Worm (Caenorhabditis elegans) whole organism, L2 larva: ENCODE results near the gene C53A3.1.
A peak's percentile ranks its signal among the peaks of the same experiment; 100 is the strongest.

ENCODE experiments used
- C34F6.9 ChIP-seq: fragments of 150-350 bp; optimal IDR thresholded peaks from 2 replicates; lab custom pipeline; 2014; ENCODE audit warnings: missing biosample characterization, missing genetic modification characterization
- F13H6.1 ChIP-seq: sonication (generic microtip); optimal IDR thresholded peaks from 2 replicates; lab custom pipeline; 2016; ENCODE audit warnings: missing genetic modification characterization, missing compliant biosample characterization
- R02D3.7 ChIP-seq: fragments of 150-350 bp; optimal IDR thresholded peaks from 2 replicates; lab custom pipeline; 2014; ENCODE audit warnings: missing biosample characterization, missing genetic modification characterization
- Y55F3AM.14 ChIP-seq: fragments of 200-800 bp; sonication (Bioruptor generic); optimal IDR thresholded peaks from 2 replicates; lab custom pipeline; 2018; ENCODE audit warnings: mild to moderate bottlenecking, missing genetic modification characterization, missing compliant biosample characterization
- ZK546.5 ChIP-seq: sonication (generic microtip); optimal IDR thresholded peaks from 2 replicates; lab custom pipeline; 2017; ENCODE audit warnings: missing biosample characterization, missing genetic modification characterization
- alr-1 ChIP-seq: fragments of 150-350 bp; optimal IDR thresholded peaks from 2 replicates; lab custom pipeline; 2014; ENCODE audit warnings: missing biosample characterization, missing genetic modification characterization
- aly-2 ChIP-seq: fragments of 150-350 bp; optimal IDR thresholded peaks from 2 replicates; lab custom pipeline; 2014; ENCODE audit warnings: missing biosample characterization, missing genetic modification characterization
- ama-1 ChIP-seq: fragments of 150-350 bp; optimal IDR thresholded peaks from 2 replicates; lab custom pipeline; 2018; ENCODE audit warnings: inconsistent platforms
- blmp-1 ChIP-seq: sonication (generic microtip); optimal IDR thresholded peaks from 2 replicates; lab custom pipeline; 2017; ENCODE audit warnings: missing genetic modification characterization, mild to moderate bottlenecking, missing compliant biosample characterization, antibody characterized with exemption, moderate library complexity; ENCODE audit not compliant: insufficient read depth
- ceh-16 ChIP-seq: fragments of 150-350 bp; optimal IDR thresholded peaks from 2 replicates; lab custom pipeline; 2014; ENCODE audit warnings: missing biosample characterization, missing genetic modification characterization
- ceh-82 ChIP-seq: fragments of 150-350 bp; optimal IDR thresholded peaks from 2 replicates; lab custom pipeline; 2014; ENCODE audit warnings: missing biosample characterization, missing genetic modification characterization
- crh-2 ChIP-seq: sonication (generic microtip); optimal IDR thresholded peaks from 2 replicates; lab custom pipeline; 2017; ENCODE audit warnings: missing biosample characterization, missing genetic modification characterization
- dmd-4 ChIP-seq: sonication (generic microtip); optimal IDR thresholded peaks from 2 replicates; lab custom pipeline; 2017; ENCODE audit warnings: missing biosample characterization, missing genetic modification characterization
- egl-27 ChIP-seq: sonication (generic microtip); optimal IDR thresholded peaks from 3 replicates; lab custom pipeline; 2017; ENCODE audit warnings: missing biosample characterization, missing genetic modification reagents, missing genetic modification characterization
- elt-1 ChIP-seq: fragments of 150-350 bp; optimal IDR thresholded peaks from 2 replicates; lab custom pipeline; 2014; ENCODE audit warnings: missing biosample characterization, missing genetic modification characterization
- elt-3 ChIP-seq: sonication (generic microtip); optimal IDR thresholded peaks from 2 replicates; lab custom pipeline; 2017; ENCODE audit warnings: missing biosample characterization, missing genetic modification characterization
- fos-1 ChIP-seq: fragments of 150-350 bp; optimal IDR thresholded peaks from 2 replicates; lab custom pipeline; 2014; ENCODE audit warnings: missing biosample characterization, missing genetic modification characterization
- gmeb-1 ChIP-seq: fragments of 150-350 bp; optimal IDR thresholded peaks from 2 replicates; lab custom pipeline; 2014; ENCODE audit warnings: missing biosample characterization, missing genetic modification characterization
- lin-11 ChIP-seq: fragments of 150-350 bp; sonication (generic microtip); optimal IDR thresholded peaks from 2 replicates; lab custom pipeline; 2014; ENCODE audit warnings: missing biosample characterization, missing genetic modification characterization, inconsistent platforms, mixed read lengths
- lin-13 ChIP-seq: fragments of 150-350 bp; optimal IDR thresholded peaks from 2 replicates; lab custom pipeline; 2014; ENCODE audit warnings: missing biosample characterization, missing genetic modification reagents, missing genetic modification characterization
- lin-39 ChIP-seq: fragments of 150-350 bp; optimal IDR thresholded peaks from 2 replicates; lab custom pipeline; 2014; ENCODE audit warnings: missing biosample characterization, missing genetic modification reagents, missing genetic modification characterization
- lsy-2 ChIP-seq, 2 experiments: fragments of 150-350 bp in 1 of 2; sonication (generic microtip) in 1 of 2; optimal IDR thresholded peaks; 2 replicates each; lab custom pipeline; 2014 to 2017; ENCODE audit warnings: missing biosample characterization in 2 of 2, missing genetic modification characterization in 2 of 2
- mab-5 ChIP-seq: fragments of 150-350 bp; optimal IDR thresholded peaks from 2 replicates; lab custom pipeline; 2014; ENCODE audit warnings: missing biosample characterization, missing genetic modification characterization
- mbf-1 ChIP-seq: sonication (generic microtip); optimal IDR thresholded peaks from 2 replicates; lab custom pipeline; 2017; ENCODE audit warnings: missing biosample characterization, missing genetic modification characterization
- mdl-1 ChIP-seq, 2 experiments: fragments of 150-350 bp in 1 of 2; sonication (generic microtip) in 1 of 2; optimal IDR thresholded peaks; 2 replicates each; lab custom pipeline; 2017; ENCODE audit warnings: missing biosample characterization in 2 of 2, missing genetic modification characterization in 2 of 2
- nhr-10 ChIP-seq: sonication (generic microtip); optimal IDR thresholded peaks from 2 replicates; lab custom pipeline; 2017; ENCODE audit warnings: missing biosample characterization, missing genetic modification characterization
- nhr-11 ChIP-seq: fragments of 150-350 bp; optimal IDR thresholded peaks from 2 replicates; lab custom pipeline; 2014; ENCODE audit warnings: missing biosample characterization, missing genetic modification characterization
- nhr-12 ChIP-seq: fragments of 150-350 bp; optimal IDR thresholded peaks from 2 replicates; lab custom pipeline; 2014; ENCODE audit warnings: missing biosample characterization, missing genetic modification characterization
- nhr-129 ChIP-seq: fragments of 150-350 bp; optimal IDR thresholded peaks from 2 replicates; lab custom pipeline; 2014; ENCODE audit warnings: missing biosample characterization, missing genetic modification characterization
- nhr-21 ChIP-seq: fragments of 150-350 bp; optimal IDR thresholded peaks from 2 replicates; lab custom pipeline; 2014; ENCODE audit warnings: missing biosample characterization, missing genetic modification characterization
- nhr-23 ChIP-seq: fragments of 150-350 bp; optimal IDR thresholded peaks from 2 replicates; lab custom pipeline; 2014; ENCODE audit warnings: missing biosample characterization, missing genetic modification reagents, missing genetic modification characterization
- nhr-237 ChIP-seq: fragments of 150-350 bp; optimal IDR thresholded peaks from 2 replicates; lab custom pipeline; 2014; ENCODE audit warnings: missing biosample characterization, missing genetic modification characterization
- nhr-25 ChIP-seq: fragments of 150-350 bp; sonication (generic microtip); optimal IDR thresholded peaks from 3 replicates; lab custom pipeline; 2014; ENCODE audit warnings: missing biosample characterization, missing genetic modification characterization
- nhr-6 ChIP-seq: fragments of 150-350 bp; optimal IDR thresholded peaks from 2 replicates; lab custom pipeline; 2014; ENCODE audit warnings: missing biosample characterization, missing genetic modification characterization
- nhr-77 ChIP-seq: fragments of 150-350 bp; optimal IDR thresholded peaks from 2 replicates; lab custom pipeline; 2014; ENCODE audit warnings: missing biosample characterization, missing genetic modification characterization
- peb-1 ChIP-seq: fragments of 150-350 bp; optimal IDR thresholded peaks from 2 replicates; lab custom pipeline; 2014; ENCODE audit warnings: missing biosample characterization, missing genetic modification characterization
- sem-4 ChIP-seq: fragments of 150-350 bp; optimal IDR thresholded peaks from 2 replicates; lab custom pipeline; 2014; ENCODE audit warnings: missing biosample characterization, missing genetic modification reagents, missing genetic modification characterization
- skn-1 ChIP-seq: sonication (generic microtip); optimal IDR thresholded peaks from 2 replicates; lab custom pipeline; 2017; ENCODE audit warnings: missing biosample characterization, missing genetic modification characterization
- sma-3 ChIP-seq: sonication (generic microtip); optimal IDR thresholded peaks from 2 replicates; lab custom pipeline; 2016; ENCODE audit warnings: missing genetic modification reagents, missing genetic modification characterization, missing compliant biosample characterization
- sma-9 ChIP-seq, 2 experiments: fragments of 150-350 bp in 1 of 2; sonication (generic microtip) in 1 of 2; optimal IDR thresholded peaks; 2 replicates each; lab custom pipeline; 2014 to 2016; ENCODE audit warnings: missing genetic modification characterization in 2 of 2, mild to moderate bottlenecking in 1 of 2, missing biosample characterization in 1 of 2, missing compliant biosample characterization in 1 of 2, missing genetic modification reagents in 1 of 2, moderate library complexity in 1 of 2
- snpc-4 ChIP-seq: fragments of 150-350 bp; optimal IDR thresholded peaks from 2 replicates; lab custom pipeline; 2014; ENCODE audit warnings: missing biosample characterization, missing genetic modification characterization
- unc-39 ChIP-seq: fragments of 150-350 bp; optimal IDR thresholded peaks from 2 replicates; lab custom pipeline; 2014; ENCODE audit warnings: missing biosample characterization, missing genetic modification characterization
- unc-55 ChIP-seq: fragments of 150-350 bp; sonication (generic microtip); optimal IDR thresholded peaks from 3 replicates; lab custom pipeline; 2014; ENCODE audit warnings: missing biosample characterization, missing genetic modification reagents, missing genetic modification characterization
- unc-62 ChIP-seq: fragments of 150-350 bp; optimal IDR thresholded peaks from 2 replicates; lab custom pipeline; 2014; ENCODE audit warnings: missing biosample characterization, missing genetic modification reagents, missing genetic modification characterization
- zag-1 ChIP-seq: fragments of 150-350 bp; optimal IDR thresholded peaks from 2 replicates; lab custom pipeline; 2014; ENCODE audit warnings: missing biosample characterization, missing genetic modification characterization
- ztf-1 ChIP-seq: fragments of 200-800 bp; sonication (Bioruptor generic); conservative IDR thresholded peaks from 2 replicates; pipeline ENCODE4 v1.3.6; 2022; ENCODE audit warnings: missing genetic modification characterization, missing compliant biosample characterization
- ztf-11 ChIP-seq: sonication (generic microtip); optimal IDR thresholded peaks from 2 replicates; lab custom pipeline; 2017; ENCODE audit warnings: missing biosample characterization, missing genetic modification characterization
- ztf-4 ChIP-seq: fragments of 150-350 bp; optimal IDR thresholded peaks from 2 replicates; lab custom pipeline; 2014; ENCODE audit warnings: missing biosample characterization, missing genetic modification characterization

Gene C53A3.1

ce11 chrV:5790497-5791280 lies 30.7 kb upstream of the C53A3.1 start, which contains the start of the genes nhr-142 and F44E7.9:
Gene nhr-142 (minus strand): TSS chrV:5790553.
Gene F44E7.9 (plus strand): TSS chrV:5791230.
- TF ChIP-seq blmp-1 (tag; lab: Kevin White, UChicago) = peak; percentile 7
- TF ChIP-seq Y55F3AM.14 (GFP tag; lab: Kevin White, UChicago) = peak; percentile 44
- no peak for TF ChIP-seq ama-1 (lab: Kevin White, UChicago)
- TF ChIP-seq nhr-129 = peak; percentile 87
- peak; percentile 58 for TF ChIP-seq nhr-21 (tag; lab: Kevin White, UChicago)
- TF ChIP-seq ztf-11 (tag; lab: Kevin White, UChicago) = peak; percentile 16
- no peak for TF ChIP-seq elt-3 (tag; lab: Kevin White, UChicago)
- no peak for TF ChIP-seq lin-39 (tag; lab: Kevin White, UChicago)
- TF ChIP-seq crh-2 (tag; lab: Kevin White, UChicago) = peak; percentile 69
- no peak for TF ChIP-seq dmd-4 (tag; lab: Kevin White, UChicago)
- TF ChIP-seq alr-1 (tag; lab: Kevin White, UChicago) = no peak
- TF ChIP-seq sma-3 (GFP tag; lab: Kevin White, UChicago) = peak; percentile 90
- peak; percentile 18 for TF ChIP-seq nhr-6
- TF ChIP-seq sem-4 (tag; lab: Kevin White, UChicago) = peak; percentile 64
- TF ChIP-seq sma-9 (GFP tag; optimal IDR thresholded peaks at IDR 0.05; lab: Kevin White, UChicago) = peak; percentile 91
- TF ChIP-seq sma-9 (tag; optimal IDR thresholded peaks at IDR 0.05; lab: Kevin White, UChicago) = no peak
- peak; percentile 16 for TF ChIP-seq nhr-77 (tag; lab: Kevin White, UChicago)
- TF ChIP-seq ztf-1 (GFP tag; lab: Robert Waterston, UW) = no peak
- peak; percentile 47 for TF ChIP-seq egl-27
- peak; percentile 33 for TF ChIP-seq zag-1 (tag; lab: Kevin White, UChicago)
- peak; percentile 86 for TF ChIP-seq lin-13 (GFP tag; lab: Kevin White, UChicago)
- peak; percentile 73 to 91 for TF ChIP-seq lsy-2 (tag; optimal IDR thresholded peaks at IDR 0.05; lab: Kevin White, UChicago)
- peak; percentile 70 for TF ChIP-seq nhr-25 (tag; lab: Kevin White, UChicago)
- no peak for TF ChIP-seq nhr-237 (tag; lab: Kevin White, UChicago)
- TF ChIP-seq mbf-1 = no peak
- TF ChIP-seq nhr-11 (tag; lab: Kevin White, UChicago) = no peak
- TF ChIP-seq mdl-1 (tag; optimal IDR thresholded peaks at IDR 0.05; lab: Kevin White, UChicago) = peak in 1 of 2 experiments; percentile 29
- no peak for TF ChIP-seq ceh-16 (tag; lab: Kevin White, UChicago)
- TF ChIP-seq ceh-82 (tag; lab: Kevin White, UChicago) = peak; percentile 63
- no peak for TF ChIP-seq ztf-4
- peak; percentile 66 for TF ChIP-seq fos-1 (tag; lab: Kevin White, UChicago)
- no peak for TF ChIP-seq skn-1 (tag; lab: Kevin White, UChicago)
- no peak for TF ChIP-seq nhr-12 (tag; lab: Kevin White, UChicago)
- peak; percentile 30 for TF ChIP-seq snpc-4
- TF ChIP-seq nhr-23 (tag; lab: Kevin White, UChicago) = no peak
- TF ChIP-seq unc-62 (GFP tag; lab: Kevin White, UChicago) = no peak
- TF ChIP-seq nhr-10 = no peak
- peak; percentile 90 for TF ChIP-seq unc-55 (GFP tag; lab: Kevin White, UChicago)
- peak; percentile 85 for TF ChIP-seq F13H6.1 (tag; lab: Kevin White, UChicago)
- TF ChIP-seq C34F6.9 (tag; lab: Kevin White, UChicago) = peak; percentile 87
- peak; percentile 7 for TF ChIP-seq R02D3.7 (tag; lab: Kevin White, UChicago)
- TF ChIP-seq ZK546.5 (tag; lab: Kevin White, UChicago) = no peak
- peak; percentile 57 for TF ChIP-seq lin-11 (tag; lab: Kevin White, UChicago)
- no peak for TF ChIP-seq aly-2 (tag; lab: Kevin White, UChicago)
- no peak for TF ChIP-seq peb-1 (tag; lab: Kevin White, UChicago)
- TF ChIP-seq mab-5 = peak; percentile 83
- TF ChIP-seq gmeb-1 (tag; lab: Kevin White, UChicago) = peak; percentile 86
- TF ChIP-seq unc-39 (tag; lab: Kevin White, UChicago) = no peak
- TF ChIP-seq elt-1 (tag; lab: Kevin White, UChicago) = no peak
